Fruit fly (Drosophila melanogaster): ENCODE measurements around the gene Arp8.

DNA sequence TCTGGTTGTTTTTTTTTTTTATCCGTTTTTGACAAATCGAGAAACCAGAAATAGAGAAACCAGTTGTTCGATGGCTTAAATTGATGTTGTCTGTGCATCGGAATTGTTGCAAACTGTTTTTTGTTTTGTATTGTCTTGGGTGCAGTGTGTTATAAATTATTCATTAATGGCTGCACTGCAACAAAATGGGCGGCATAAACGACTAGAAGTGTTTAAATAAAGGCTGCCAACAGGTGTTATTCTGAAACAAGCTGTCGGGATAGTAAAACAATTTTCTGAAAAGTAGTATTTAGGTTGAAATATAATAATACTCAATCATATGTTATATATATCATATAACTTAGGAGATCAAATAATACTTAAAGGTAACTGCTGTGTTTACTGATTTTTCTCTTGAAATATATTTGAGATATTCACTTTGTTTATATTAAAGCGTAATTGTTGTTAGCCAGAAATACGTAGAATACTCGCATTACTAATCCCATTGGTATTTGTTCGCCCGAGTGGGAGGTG, 24.1 kb downstream of the Arp8 start:
- TF ChIP-seq CG8478 (optimal IDR thresholded peaks at IDR 0.05) (no peak), CTCF (optimal IDR thresholded peaks at IDR 0.05) (no peak)

All from S2 (cell line).